Fruit fly (Drosophila melanogaster) whole organism, prepupa: ENCODE results near the gene CG12560.

ENCODE experiments used
- CG11294 ChIP-seq: fragments of 200-800 bp; sonication (Bioruptor generic); IDR thresholded peaks from 2 replicates; pipeline ENCODE4 v1.3.6; 2022; ENCODE audit warnings: missing biosample characterization, missing genetic modification characterization
- CG11762 ChIP-seq: fragments of 200-800 bp; sonication (Bioruptor generic); optimal IDR thresholded peaks from 3 replicates; lab custom pipeline; 2016; ENCODE audit warnings: missing biosample characterization, missing genetic modification characterization; ENCODE audit not compliant: insufficient read depth
- CG15336 ChIP-seq: fragments of 200-800 bp; sonication (Bioruptor generic); IDR thresholded peaks from 2 replicates; pipeline ENCODE4 v1.3.6; 2022; ENCODE audit warnings: missing biosample characterization, missing genetic modification characterization
- CG1621 ChIP-seq: fragments of 200-800 bp; sonication (Bioruptor generic); optimal IDR thresholded peaks from 3 replicates; lab custom pipeline; 2018; ENCODE audit warnings: missing biosample characterization, mild to moderate bottlenecking, missing genetic modification characterization
- CG16779 ChIP-seq: fragments of 200-800 bp; sonication (Bioruptor generic); optimal IDR thresholded peaks from 3 replicates; lab custom pipeline; 2017; ENCODE audit warnings: missing biosample characterization, mild to moderate bottlenecking, missing genetic modification characterization
- CG3032 ChIP-seq: fragments of 200-800 bp; optimal IDR thresholded peaks from 2 replicates; lab custom pipeline; 2019; ENCODE audit warnings: missing biosample characterization, mild to moderate bottlenecking, missing genetic modification characterization, moderate library complexity
- CG31627 ChIP-seq: fragments of 200-800 bp; sonication (Bioruptor generic); optimal IDR thresholded peaks from 3 replicates; lab custom pipeline; 2016; ENCODE audit warnings: missing biosample characterization, missing genetic modification characterization
- CG3919 ChIP-seq: fragments of 200-800 bp; sonication (Bioruptor generic); optimal IDR thresholded peaks from 3 replicates; lab custom pipeline; 2016; ENCODE audit warnings: missing biosample characterization, missing genetic modification characterization
- CG4318 ChIP-seq: fragments of 200-800 bp; sonication (Bioruptor generic); optimal IDR thresholded peaks from 3 replicates; lab custom pipeline; 2017; ENCODE audit warnings: missing biosample characterization, mild to moderate bottlenecking, missing genetic modification characterization
- CG6163 ChIP-seq: fragments of 200-800 bp; sonication (Bioruptor generic); IDR thresholded peaks from 3 replicates; pipeline ENCODE4 v1.3.6; 2022; ENCODE audit warnings: missing biosample characterization, missing genetic modification characterization
- CG6808 ChIP-seq: fragments of 200-800 bp; sonication (Bioruptor generic); optimal IDR thresholded peaks from 3 replicates; lab custom pipeline; 2017; ENCODE audit warnings: missing biosample characterization, missing genetic modification characterization, mild to moderate bottlenecking, moderate library complexity, missing genetic modification reagents
- CG6854 ChIP-seq: fragments of 200-800 bp; sonication (Bioruptor generic); optimal IDR thresholded peaks from 2 replicates; lab custom pipeline; 2017; ENCODE audit warnings: missing biosample characterization, mild to moderate bottlenecking, missing genetic modification characterization
- CG7368 ChIP-seq: fragments of 200-800 bp; sonication (Bioruptor generic); optimal IDR thresholded peaks from 3 replicates; lab custom pipeline; 2016; ENCODE audit warnings: missing biosample characterization, missing genetic modification characterization
- CG8119 ChIP-seq: fragments of 200-800 bp; sonication (Bioruptor generic); IDR thresholded peaks from 3 replicates; pipeline ENCODE4 v1.3.6; 2022; ENCODE audit warnings: missing biosample characterization, missing genetic modification characterization
- CG9139 ChIP-seq: fragments of 200-800 bp; sonication (Bioruptor generic); optimal IDR thresholded peaks from 3 replicates; lab custom pipeline; 2017; ENCODE audit warnings: missing biosample characterization, mild to moderate bottlenecking, missing genetic modification characterization
- Eip75B ChIP-seq: fragments of 200-800 bp; sonication (Bioruptor generic); optimal IDR thresholded peaks from 3 replicates; lab custom pipeline; 2016; ENCODE audit warnings: missing biosample characterization, missing genetic modification characterization
- Eip78C ChIP-seq: fragments of 200-800 bp; sonication (Bioruptor generic); peaks from one replicate; lab custom pipeline; 2016; ENCODE audit warnings: missing biosample characterization, missing genetic modification characterization
- Hr38 ChIP-seq: sonication (Bioruptor generic); optimal IDR thresholded peaks from 2 replicates; lab custom pipeline; 2016; ENCODE audit warnings: missing biosample characterization, missing genetic modification characterization
- Hr39 ChIP-seq: fragments of 200-800 bp; sonication (Bioruptor generic); optimal IDR thresholded peaks from 2 replicates; lab custom pipeline; 2016; ENCODE audit warnings: missing biosample characterization, missing genetic modification characterization
- Lpt ChIP-seq: fragments of 200-800 bp; sonication (Bioruptor generic); optimal IDR thresholded peaks from 3 replicates; lab custom pipeline; 2016; ENCODE audit warnings: missing biosample characterization, missing genetic modification characterization
- Met ChIP-seq: fragments of 200-800 bp; sonication (Bioruptor generic); optimal IDR thresholded peaks from 3 replicates; lab custom pipeline; 2016; ENCODE audit warnings: missing biosample characterization, missing genetic modification characterization
- Sox102F ChIP-seq: fragments of 200-800 bp; sonication (Bioruptor generic); optimal IDR thresholded peaks from 2 replicates; lab custom pipeline; 2016; ENCODE audit warnings: missing biosample characterization, mild to moderate bottlenecking, missing genetic modification characterization
- Sox14 ChIP-seq: fragments of 200-800 bp; sonication (Bioruptor generic); optimal IDR thresholded peaks from 3 replicates; lab custom pipeline; 2016; ENCODE audit warnings: missing biosample characterization, missing genetic modification characterization
- Sox15 ChIP-seq: fragments of 200-800 bp; sonication (Bioruptor generic); optimal IDR thresholded peaks from 3 replicates; lab custom pipeline; 2016; ENCODE audit warnings: missing biosample characterization, missing genetic modification characterization
- achi ChIP-seq: fragments of 200-800 bp; sonication (Bioruptor generic); optimal IDR thresholded peaks from 3 replicates; lab custom pipeline; 2016; ENCODE audit warnings: missing biosample characterization, missing genetic modification characterization
- cyc ChIP-seq: fragments of 200-800 bp; sonication (Bioruptor generic); optimal IDR thresholded peaks from 3 replicates; lab custom pipeline; 2016; ENCODE audit warnings: missing biosample characterization, missing genetic modification characterization
- dac ChIP-seq: fragments of 200-800 bp; sonication (Bioruptor generic); optimal IDR thresholded peaks from 2 replicates; lab custom pipeline; 2017; ENCODE audit warnings: missing biosample characterization, mild to moderate bottlenecking, missing genetic modification characterization
- dsx ChIP-seq: fragments of 200-800 bp; optimal IDR thresholded peaks from 3 replicates; lab custom pipeline; 2019; ENCODE audit warnings: missing biosample characterization, mild to moderate bottlenecking, missing genetic modification characterization, moderate library complexity; ENCODE audit not compliant: poor library complexity, severe bottlenecking
- eg ChIP-seq: fragments of 200-800 bp; sonication (Bioruptor generic); IDR thresholded peaks from 3 replicates; pipeline ENCODE4 v1.3.6; 2022; ENCODE audit warnings: missing biosample characterization, missing genetic modification characterization
- esn ChIP-seq: fragments of 200-800 bp; sonication (Bioruptor generic); optimal IDR thresholded peaks from 2 replicates; lab custom pipeline; 2016; ENCODE audit warnings: missing biosample characterization, mild to moderate bottlenecking, missing genetic modification characterization, moderate library complexity
- fd59A ChIP-seq: fragments of 200-800 bp; sonication (Bioruptor generic); optimal IDR thresholded peaks from 2 replicates; lab custom pipeline; 2017; ENCODE audit warnings: missing biosample characterization, mild to moderate bottlenecking, missing genetic modification characterization, missing genetic modification reagents
- lz ChIP-seq: fragments of 200-800 bp; sonication (Bioruptor generic); optimal IDR thresholded peaks from 3 replicates; lab custom pipeline; 2016; ENCODE audit warnings: missing biosample characterization, missing genetic modification characterization
- pdm3 ChIP-seq: fragments of 200-800 bp; sonication (Bioruptor generic); optimal IDR thresholded peaks from 3 replicates; lab custom pipeline; 2016; ENCODE audit warnings: missing biosample characterization, missing genetic modification characterization
- salr ChIP-seq, 2 experiments: fragments of 200-800 bp; sonication (Bioruptor generic); optimal IDR thresholded peaks; 3 replicates each; lab custom pipeline; 2016 to 2018; ENCODE audit warnings: missing biosample characterization in 2 of 2, missing genetic modification characterization in 2 of 2, mild to moderate bottlenecking in 1 of 2
- spab ChIP-seq: fragments of 200-800 bp; sonication (Bioruptor generic); optimal IDR thresholded peaks from 2 replicates; lab custom pipeline; 2017; ENCODE audit warnings: missing biosample characterization, mild to moderate bottlenecking, missing genetic modification characterization, missing genetic modification reagents
- svp ChIP-seq: fragments of 200-800 bp; sonication (Bioruptor generic); peaks from one replicate; lab custom pipeline; 2016; ENCODE audit warnings: missing biosample characterization, missing genetic modification characterization
- topi ChIP-seq: fragments of 200-800 bp; sonication (Bioruptor generic); optimal IDR thresholded peaks from 3 replicates; lab custom pipeline; 2016; ENCODE audit warnings: missing biosample characterization, missing genetic modification characterization
- vri ChIP-seq: fragments of 200-800 bp; sonication (Bioruptor generic); optimal IDR thresholded peaks from 3 replicates; lab custom pipeline; 2016; ENCODE audit warnings: missing biosample characterization, mild to moderate bottlenecking, missing genetic modification characterization

Gene CG12560

dm6 chr2L:8034734-8035133 lies 25.5 kb upstream of the CG12560 start (continued):
- TF ChIP-seq CG6808 (GFP tag; lab: Kevin White, UChicago) (peak; percentile 22), dac (GFP tag; lab: Kevin White, UChicago) (peak; percentile 11), Hr38 (no peak), salr (GFP tag; optimal IDR thresholded peaks at IDR 0.05; lab: Kevin White, UChicago) (peak in 1 of 2 experiments; percentile 19), Lpt (GFP tag; lab: Kevin White, UChicago) (peak; percentile 71), CG6163 (GFP tag; lab: Robert Waterston, UW) (peak; percentile 83), Eip75B (GFP tag; lab: Kevin White, UChicago) (peak; percentile 63), dsx (GFP tag; lab: Kevin White, UChicago) (peak; percentile 57), fd59A (GFP tag; lab: Kevin White, UChicago) (peak; percentile 37), CG9139 (GFP tag; lab: Kevin White, UChicago) (no peak), CG11294 (GFP tag; lab: Robert Waterston, UW) (peak; percentile 47; the same call in 1 of the 2 replicates), esn (GFP tag; lab: Kevin White, UChicago) (peak; percentile 48), CG6854 (GFP tag; lab: Kevin White, UChicago) (no peak), spab (GFP tag; lab: Kevin White, UChicago) (no peak), Sox15 (GFP tag; lab: Kevin White, UChicago) (peak; percentile 2), eg (GFP tag; lab: Robert Waterston, UW) (peak; percentile 91)

dm6 chr2L:8033756-8034155 lies 24.5 kb upstream of the CG12560 start:
- TF ChIP-seq CG8119 (GFP tag; lab: Robert Waterston, UW) (peak; percentile 46; the same call in 1 of the 3 replicates), Sox15 (GFP tag; lab: Kevin White, UChicago) (no peak), CG6808 (GFP tag; lab: Kevin White, UChicago) (no peak), Eip75B (GFP tag; lab: Kevin White, UChicago) (peak; percentile 3), Sox102F (GFP tag; lab: Kevin White, UChicago) (no peak), svp (GFP tag; lab: Kevin White, UChicago) (no peak), CG11294 (GFP tag; lab: Robert Waterston, UW) (no peak), Sox14 (GFP tag; lab: Kevin White, UChicago) (peak; percentile 11), topi (GFP tag; lab: Kevin White, UChicago) (peak; percentile 28), CG3919 (peak; percentile 1), CG6163 (GFP tag; lab: Robert Waterston, UW) (0 out of 3 replicates have a peak, but pooled peaks have one; percentile 39), CG3032 (tag; lab: Kevin White, UChicago) (no peak), spab (GFP tag; lab: Kevin White, UChicago) (no peak), CG15336 (GFP tag; lab: Robert Waterston, UW) (peak; percentile 49; the same call in 1 of the 2 replicates), pdm3 (GFP tag; lab: Kevin White, UChicago) (peak; percentile 5), Met (GFP tag; lab: Kevin White, UChicago) (no peak), esn (GFP tag; lab: Kevin White, UChicago) (peak; percentile 32), lz (GFP tag; lab: Kevin White, UChicago) (no peak), achi (GFP tag; lab: Kevin White, UChicago) (peak; percentile 28), vri (GFP tag; lab: Kevin White, UChicago) (no peak), Hr38 (no peak), CG7368 (GFP tag; lab: Kevin White, UChicago) (no peak), CG1621 (tag; lab: Kevin White, UChicago) (no peak), Eip78C (GFP tag; lab: Kevin White, UChicago) (peak; percentile 70), fd59A (GFP tag; lab: Kevin White, UChicago) (no peak), Hr39 (GFP tag; lab: Kevin White, UChicago) (peak; percentile 10), cyc (GFP tag; lab: Kevin White, UChicago) (no peak), CG4318 (GFP tag; lab: Kevin White, UChicago) (no peak), CG16779 (no peak), CG31627 (GFP tag; lab: Kevin White, UChicago) (no peak), CG11762 (GFP tag; lab: Kevin White, UChicago) (no peak), eg (GFP tag; lab: Robert Waterston, UW) (0 out of 3 replicates have a peak, but pooled peaks have one; percentile 9)
